Worm (Caenorhabditis elegans) whole organism, late embryonic: ENCODE measurements around the gene R09F10.3.

Experiments used
- ceh-31 ChIP-seq: sonication (generic microtip); optimal IDR thresholded peaks from 2 replicates; lab custom pipeline; 2016; ENCODE audit warnings: missing genetic modification characterization, missing compliant biosample characterization
- pag-3 ChIP-seq: sonication (generic microtip); optimal IDR thresholded peaks from 2 replicates; lab custom pipeline; 2016; ENCODE audit warnings: missing compliant biosample characterization, missing genetic modification characterization, borderline replicate concordance
- pqm-1 ChIP-seq: sonication (generic microtip); optimal IDR thresholded peaks from 2 replicates; lab custom pipeline; 2016; ENCODE audit warnings: missing genetic modification characterization, missing compliant biosample characterization

DNA sequence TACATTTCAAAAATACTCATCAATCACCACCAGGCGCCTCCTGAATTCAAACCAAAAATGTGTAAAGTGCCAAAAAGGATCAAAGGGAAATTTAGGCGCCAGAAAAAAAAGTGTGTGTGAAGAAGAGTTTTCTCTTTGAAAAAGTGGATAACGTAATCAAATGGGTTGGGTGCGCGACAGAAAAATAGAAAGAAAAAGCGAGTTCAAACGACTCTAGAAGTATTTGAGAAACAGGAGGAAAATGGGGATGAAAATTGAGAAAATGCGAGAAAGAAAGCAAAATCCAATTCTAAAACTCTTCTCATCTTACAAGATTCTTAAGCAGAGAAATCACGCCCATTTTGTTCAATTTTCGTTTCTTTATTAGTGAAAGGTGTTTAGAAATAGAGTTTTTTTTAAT is 14.1 kb downstream of the R09F10.3 start:
- TF ChIP-seq ceh-31 (no peak), pqm-1 (tag; lab: Kevin White, UChicago) (no peak), pag-3 (tag; lab: Kevin White, UChicago) (no peak)
